Worm (Caenorhabditis elegans): Measurements from ENCODE around the gene ace-1.

DNA sequence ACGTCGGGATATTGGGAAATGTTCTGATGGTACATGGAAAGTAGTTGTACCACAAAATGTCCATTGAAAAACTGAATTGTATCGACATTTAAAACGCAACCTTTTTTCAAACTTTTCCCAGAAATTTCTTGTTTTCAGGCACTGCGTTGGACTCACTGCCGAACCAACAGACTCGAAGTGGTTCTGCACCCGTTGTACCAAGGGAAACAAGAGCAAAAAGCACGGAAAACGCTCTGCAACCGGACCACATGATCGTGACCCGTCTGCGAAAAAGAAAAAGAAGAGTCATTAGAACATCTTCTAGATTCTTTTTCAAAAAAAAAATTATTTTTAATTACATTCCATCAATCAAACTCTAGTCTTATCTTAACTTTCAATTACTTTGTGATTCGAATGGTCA lies 21.8 kb upstream of the ace-1 start:
- no peak for TF ChIP-seq ama-1 (optimal IDR thresholded peaks at IDR 0.05)
- no peak for TF ChIP-seq dsc-1 (tag; optimal IDR thresholded peaks at IDR 0.05)
- TF ChIP-seq mep-1 (tag; optimal IDR thresholded peaks at IDR 0.05): no peak
- TF ChIP-seq lin-13 (GFP tag; optimal IDR thresholded peaks at IDR 0.05): no peak
- no peak for TF ChIP-seq ceh-82 (tag; optimal IDR thresholded peaks at IDR 0.05)
